Worm (Caenorhabditis elegans): Measurements from ENCODE around the gene F41C6.4.

- TF ChIP-seq tra-4 (tag; optimal IDR thresholded peaks at IDR 0.05), result no peak
- TF ChIP-seq ama-1 (optimal IDR thresholded peaks at IDR 0.05), result no peak
- no peak for TF ChIP-seq aly-1 (tag; optimal IDR thresholded peaks at IDR 0.05)
- TF ChIP-seq scrt-1 (GFP tag; IDR thresholded peaks at IDR 0.05), result no peak
- no peak for TF ChIP-seq hnd-1 (tag; optimal IDR thresholded peaks at IDR 0.05)
- TF ChIP-seq flt-1 (GFP tag; IDR thresholded peaks at IDR 0.05), result no peak
- no peak for TF ChIP-seq pes-1 (GFP tag; IDR thresholded peaks at IDR 0.05)
- TF ChIP-seq ceh-36 (tag; optimal IDR thresholded peaks at IDR 0.05), result no peak
- TF ChIP-seq sea-1 (GFP tag; conservative IDR thresholded peaks at IDR 0.05), result no peak
- TF ChIP-seq hmg-4 (GFP tag; optimal IDR thresholded peaks at IDR 0.05), result no peak
- TF ChIP-seq ceh-13 (GFP tag; optimal IDR thresholded peaks at IDR 0.05), result no peak
- TF ChIP-seq tbx-11 (GFP tag; IDR thresholded peaks at IDR 0.05), result no peak
- TF ChIP-seq F13C5.2 (tag; optimal IDR thresholded peaks at IDR 0.05), result no peak
These were observed 24.2 kb downstream of the F41C6.4 start for ce11 chrX:6850412-6850811.
